Worm (Caenorhabditis elegans): ENCODE data around the gene cdc-42.

DNA sequence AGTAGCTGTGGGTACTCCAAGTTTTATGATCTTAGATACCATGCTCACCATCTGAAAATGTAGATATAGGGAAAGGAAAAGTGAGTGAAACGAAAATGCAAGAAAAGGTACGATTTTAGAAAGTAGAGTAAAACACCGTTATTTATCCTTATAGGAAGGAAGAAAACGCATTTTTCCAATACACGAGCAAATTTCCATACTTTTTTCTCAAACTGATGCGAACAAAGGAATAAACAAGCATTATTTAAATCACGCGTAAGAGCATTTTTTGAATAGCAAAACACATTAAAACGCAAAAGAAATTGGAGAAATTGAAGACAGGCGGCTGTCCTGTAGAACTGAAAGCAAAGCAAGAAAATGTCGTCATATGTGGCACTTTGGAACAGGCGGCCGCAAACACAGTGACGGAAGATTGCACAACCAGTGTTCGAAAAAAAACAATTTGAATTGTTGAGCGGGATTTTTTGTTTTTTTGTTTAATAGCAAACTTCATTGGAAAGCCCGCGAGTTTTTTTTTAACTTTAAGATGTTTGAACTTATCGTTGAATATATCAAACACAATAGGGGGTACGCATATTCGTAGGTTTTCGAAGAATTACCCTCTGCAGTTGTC lies 17.4 kb upstream of the cdc-42 start, which contains the start of gene pgam-5:
- TF ChIP-seq tbx-2 (tag; optimal IDR thresholded peaks at IDR 0.05) (no peak), nhr-12 (tag; optimal IDR thresholded peaks at IDR 0.05) (no peak), nhr-76 (tag; optimal IDR thresholded peaks at IDR 0.05) (no peak)

Measured in whole organism, L3 larva.